Worm (Caenorhabditis elegans) whole organism, L1 larva: ENCODE results near the gene pros-1.

Experiments used
- ceh-8 ChIP-seq: fragments of 200-800 bp; sonication (Bioruptor generic); optimal IDR thresholded peaks from 2 replicates; lab custom pipeline; 2018; ENCODE audit warnings: mild to moderate bottlenecking, missing genetic modification characterization, moderate library complexity, missing compliant biosample characterization
- dpl-1 ChIP-seq, 3 experiments: fragments of 150-350 bp in 2 of 3; sonication (generic microtip) in 1 of 3; optimal IDR thresholded peaks; 2 replicates each; lab custom pipeline; 2014 to 2017; ENCODE audit warnings: missing biosample characterization in 3 of 3, missing genetic modification characterization in 3 of 3, missing genetic modification reagents in 3 of 3
- elt-2 ChIP-seq: sonication (generic microtip); optimal IDR thresholded peaks from 2 replicates; lab custom pipeline; 2016; ENCODE audit warnings: missing genetic modification characterization, mild to moderate bottlenecking, inconsistent platforms, missing compliant biosample characterization, missing genetic modification reagents
- fos-1 ChIP-seq: fragments of 150-350 bp; optimal IDR thresholded peaks from 2 replicates; lab custom pipeline; 2014; ENCODE audit warnings: missing biosample characterization, missing genetic modification characterization
- jun-1 ChIP-seq: fragments of 150-350 bp; optimal IDR thresholded peaks from 2 replicates; lab custom pipeline; 2014; ENCODE audit warnings: missing biosample characterization, missing genetic modification reagents, missing genetic modification characterization
- lin-13 ChIP-seq: fragments of 150-350 bp; optimal IDR thresholded peaks from 2 replicates; lab custom pipeline; 2014; ENCODE audit warnings: missing biosample characterization, missing genetic modification reagents, missing genetic modification characterization
- mep-1 ChIP-seq: fragments of 150-350 bp; optimal IDR thresholded peaks from 2 replicates; lab custom pipeline; 2014; ENCODE audit warnings: missing biosample characterization, missing genetic modification characterization
- nhr-28 ChIP-seq: fragments of 150-350 bp; optimal IDR thresholded peaks from 2 replicates; lab custom pipeline; 2014; ENCODE audit warnings: missing biosample characterization, missing genetic modification characterization
- nhr-84 ChIP-seq: sonication (generic microtip); optimal IDR thresholded peaks from 2 replicates; lab custom pipeline; 2017; ENCODE audit warnings: missing biosample characterization, missing genetic modification characterization
- pag-3 ChIP-seq: sonication (generic microtip); optimal IDR thresholded peaks from 2 replicates; lab custom pipeline; 2017; ENCODE audit warnings: missing genetic modification characterization, mild to moderate bottlenecking, missing compliant biosample characterization, antibody characterized with exemption, borderline replicate concordance; ENCODE audit not compliant: insufficient read depth
- snpc-4 ChIP-seq: fragments of 150-350 bp; optimal IDR thresholded peaks from 2 replicates; lab custom pipeline; 2014; ENCODE audit warnings: missing biosample characterization, missing genetic modification characterization
- snu-23 ChIP-seq: sonication (generic microtip); optimal IDR thresholded peaks from 2 replicates; lab custom pipeline; 2016; ENCODE audit warnings: missing genetic modification characterization, missing compliant biosample characterization
- ztf-4 ChIP-seq: fragments of 150-350 bp; optimal IDR thresholded peaks from 2 replicates; lab custom pipeline; 2014; ENCODE audit warnings: missing biosample characterization, missing genetic modification characterization

DNA sequence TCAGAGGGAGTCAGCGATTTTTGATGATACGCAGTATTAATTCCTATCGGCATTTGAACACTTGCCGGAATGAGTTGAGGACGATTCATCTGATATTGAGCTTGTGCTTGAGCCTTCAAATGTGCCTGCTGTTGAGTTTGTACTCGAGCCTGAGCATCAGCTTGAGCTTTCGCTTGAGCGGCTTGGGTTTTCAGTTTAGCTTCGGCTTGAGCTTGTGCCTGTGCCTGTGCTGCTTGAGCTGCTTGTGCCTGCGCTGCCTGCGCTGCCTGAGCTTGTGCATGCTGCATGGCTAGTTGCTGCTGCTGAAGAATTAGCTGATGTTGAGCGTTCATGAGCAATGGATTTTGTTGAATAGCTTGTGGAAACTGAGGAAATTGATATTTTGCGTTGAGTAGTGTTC is 48.8 kb downstream of the pros-1 start:
- TF ChIP-seq dpl-1 (GFP tag; optimal IDR thresholded peaks at IDR 0.05; lab: Kevin White, UChicago) (no peak), pag-3 (tag; lab: Kevin White, UChicago) (no peak), lin-13 (GFP tag; lab: Kevin White, UChicago) (no peak), mep-1 (tag; lab: Kevin White, UChicago) (no peak), nhr-84 (no peak), ceh-8 (GFP tag; lab: Kevin White, UChicago) (no peak), snu-23 (no peak), elt-2 (no peak), nhr-28 (tag; lab: Kevin White, UChicago) (no peak), fos-1 (tag; lab: Kevin White, UChicago) (no peak), jun-1 (tag; lab: Kevin White, UChicago) (no peak), ztf-4 (tag; lab: Kevin White, UChicago) (no peak), snpc-4 (tag; lab: Kevin White, UChicago) (no peak)
